Worm (Caenorhabditis elegans): ENCODE data around the gene wrt-4.

The wrt-4 gene

DNA sequence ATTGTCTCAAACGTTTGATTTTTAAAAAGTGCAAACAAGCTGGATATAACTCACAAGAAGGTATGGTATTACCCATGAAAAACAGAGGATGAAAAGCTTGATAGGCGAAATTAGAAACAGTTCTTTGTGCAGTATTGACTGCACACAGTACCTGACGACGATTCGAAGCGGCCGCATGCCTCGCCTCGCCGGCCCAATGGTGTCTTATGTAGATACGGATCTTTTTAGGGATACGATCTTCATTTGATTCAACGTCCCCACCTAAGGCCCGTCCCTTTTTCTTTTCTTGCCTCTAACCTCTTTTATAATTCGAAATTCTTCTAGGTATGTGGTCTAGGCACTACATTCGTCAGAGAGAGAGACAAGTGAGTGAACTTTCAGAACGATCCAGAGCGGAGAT is 9.1 kb upstream of the wrt-4 start, which contains the start of gene bus-17:
Gene bus-17 (minus strand): TSS at position 208 of the 400 bp plus-strand sequence.
- TF ChIP-seq ceh-82 (tag; optimal IDR thresholded peaks at IDR 0.05) (no peak), elt-3 (tag; optimal IDR thresholded peaks at IDR 0.05) (no peak), unc-39 (tag; optimal IDR thresholded peaks at IDR 0.05) (no peak), fkh-10 (GFP tag; optimal IDR thresholded peaks at IDR 0.05) (no peak), ztf-11 (tag; optimal IDR thresholded peaks at IDR 0.05) (no peak)

DNA sequence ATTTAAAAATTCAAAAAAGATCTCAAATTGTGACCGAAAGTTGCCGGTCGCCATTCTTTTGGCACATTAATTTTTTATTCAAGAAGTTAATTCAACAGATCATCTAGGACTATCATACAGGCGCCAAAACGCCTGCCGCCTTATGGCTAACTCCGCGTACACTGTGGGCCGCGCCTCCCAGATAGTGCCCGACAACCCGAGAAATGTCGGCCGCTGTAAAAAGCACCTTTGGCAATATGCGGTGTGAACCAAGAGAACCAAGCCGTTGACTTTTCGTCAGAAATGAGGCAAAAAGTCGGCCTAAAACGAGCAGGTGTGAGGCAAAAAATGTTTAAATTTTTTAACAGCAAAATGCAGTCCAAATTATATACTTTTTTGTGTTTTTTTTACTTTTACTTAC is 2.2 kb upstream of the wrt-4 start:
- TF ChIP-seq unc-39 (tag; optimal IDR thresholded peaks at IDR 0.05) (no peak), nfya-1 (tag; optimal IDR thresholded peaks at IDR 0.05; ENCODE audit: insufficient read depth) (no peak), zag-1 (tag; optimal IDR thresholded peaks at IDR 0.05) (no peak)

DNA sequence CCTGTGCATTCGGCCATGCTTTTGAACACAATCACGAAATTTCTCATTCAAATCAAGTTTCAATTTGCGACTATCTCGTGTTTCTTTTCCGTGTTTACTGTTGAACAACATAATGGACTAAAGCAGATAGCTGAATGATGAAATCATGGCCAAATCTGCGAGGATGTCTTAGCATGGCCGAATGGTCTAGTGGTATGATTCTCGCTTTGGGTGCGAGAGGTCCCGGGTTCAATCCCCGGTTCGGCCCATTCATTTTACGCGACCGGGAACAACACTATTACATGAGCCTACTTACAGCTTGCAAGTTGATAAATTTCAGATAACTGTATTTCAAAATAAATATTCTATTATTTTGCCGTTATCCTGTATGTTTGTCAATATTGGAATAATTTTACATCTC is 5.8 kb downstream of the wrt-4 start:
- TF ChIP-seq nhr-43 (tag; optimal IDR thresholded peaks at IDR 0.05; ENCODE audit: poor library complexity, severe bottlenecking) (peak; percentile 19), nhr-28 (tag; optimal IDR thresholded peaks at IDR 0.05) (no peak)

DNA sequence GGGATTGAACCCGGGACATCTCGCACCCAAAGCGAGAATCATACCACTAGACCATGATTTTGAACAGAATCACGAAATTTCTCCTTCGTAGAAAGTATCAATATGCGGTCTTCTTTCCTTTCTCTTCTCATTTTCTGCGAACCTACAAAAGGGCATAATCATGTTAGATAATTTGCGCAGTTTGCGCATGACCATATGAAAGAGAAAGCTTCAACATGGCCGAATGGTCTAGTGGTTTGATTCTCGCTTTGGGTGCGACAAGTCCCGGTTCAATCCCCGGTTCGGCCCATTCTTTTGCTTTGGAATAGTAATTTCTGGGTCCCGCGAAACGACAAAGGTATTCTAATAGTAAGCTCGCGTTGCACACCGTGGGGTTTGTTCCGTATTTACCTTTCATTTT is 9.3 kb downstream of the wrt-4 start:
- TF ChIP-seq mml-1 (tag; optimal IDR thresholded peaks at IDR 0.05) (no peak), pha-4 (tag; optimal IDR thresholded peaks at IDR 0.05) (no peak), nfya-1 (tag; optimal IDR thresholded peaks at IDR 0.05; ENCODE audit: insufficient read depth) (no peak), hmg-11 (tag; optimal IDR thresholded peaks at IDR 0.05) (no peak), nhr-77 (tag; optimal IDR thresholded peaks at IDR 0.05) (no peak), nhr-25 (tag; optimal IDR thresholded peaks at IDR 0.05) (peak; percentile 39), daf-12 (tag; optimal IDR thresholded peaks at IDR 0.05) (no peak), elt-2 (tag; optimal IDR thresholded peaks at IDR 0.05) (no peak), nhr-43 (tag; optimal IDR thresholded peaks at IDR 0.05; ENCODE audit: poor library complexity, severe bottlenecking) (peak; percentile 51), lin-15B (tag; optimal IDR thresholded peaks at IDR 0.05) (peak; percentile 16), nhr-237 (tag; optimal IDR thresholded peaks at IDR 0.05) (no peak), aly-2 (tag; optimal IDR thresholded peaks at IDR 0.05) (no peak), unc-62 (GFP tag; optimal IDR thresholded peaks at IDR 0.05) (no peak), nhr-67 (tag; optimal IDR thresholded peaks at IDR 0.05) (no peak)

DNA sequence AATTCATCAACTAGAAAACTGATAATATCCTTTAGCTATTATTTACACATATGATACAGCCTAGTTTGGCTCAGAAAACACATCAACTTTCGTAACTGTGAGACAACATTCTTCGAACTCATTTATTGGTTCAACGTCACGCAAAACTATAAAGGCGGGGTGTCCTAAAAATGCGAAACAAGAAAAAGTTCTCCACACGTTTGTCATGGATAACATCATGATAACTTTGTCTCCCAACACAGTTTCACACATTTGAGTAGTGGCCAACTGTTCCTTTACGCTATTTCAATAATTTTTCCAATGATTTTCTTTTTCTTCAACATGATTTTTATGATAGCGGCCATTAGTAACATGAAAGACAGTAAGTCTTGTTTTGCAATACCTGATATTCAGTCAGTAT is 10.4 kb downstream of the wrt-4 start, which contains the start of gene srxa-9:
Gene srxa-9 (plus strand): TSS at position 301 of the 400 bp plus-strand sequence.
- TF ChIP-seq nhr-11 (tag; optimal IDR thresholded peaks at IDR 0.05): no peak
- no peak for TF ChIP-seq ztf-4 (tag; optimal IDR thresholded peaks at IDR 0.05)
- no peak for TF ChIP-seq nfya-1 (tag; optimal IDR thresholded peaks at IDR 0.05; ENCODE audit: insufficient read depth)
- TF ChIP-seq unc-39 (tag; optimal IDR thresholded peaks at IDR 0.05): no peak
- TF ChIP-seq lin-15B (tag; optimal IDR thresholded peaks at IDR 0.05): no peak

DNA sequence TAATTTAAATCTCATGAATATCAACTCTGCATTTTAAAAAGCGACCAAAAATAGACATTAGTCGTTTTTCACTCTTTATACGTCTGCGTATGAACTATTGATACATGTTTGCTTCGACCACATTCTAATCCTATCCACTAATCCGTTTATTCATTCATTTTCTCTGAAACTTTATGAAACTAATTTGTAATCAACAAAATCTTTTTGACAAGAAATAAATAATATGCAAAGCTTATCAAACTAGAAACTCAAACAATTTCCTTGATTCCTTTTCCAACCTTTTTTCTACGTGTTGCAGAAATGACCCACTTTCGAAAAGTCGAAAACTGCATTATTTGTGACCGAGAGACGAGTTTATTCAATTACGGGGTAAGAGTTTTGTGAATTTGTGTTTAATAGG is 14.8 kb downstream of the wrt-4 start, which contains the start of gene nhr-255:
Gene nhr-255 (plus strand): TSS at position 301 of the 400 bp plus-strand sequence.
- TF ChIP-seq hmg-11 (tag; optimal IDR thresholded peaks at IDR 0.05) (no peak), snpc-4 (tag; optimal IDR thresholded peaks at IDR 0.05) (no peak), nhr-11 (tag; optimal IDR thresholded peaks at IDR 0.05) (no peak), nhr-67 (tag; optimal IDR thresholded peaks at IDR 0.05) (no peak), pha-4 (tag; optimal IDR thresholded peaks at IDR 0.05) (no peak), mdl-1 (tag; optimal IDR thresholded peaks at IDR 0.05) (no peak), ceh-28 (tag; optimal IDR thresholded peaks at IDR 0.05) (no peak), nfya-1 (tag; optimal IDR thresholded peaks at IDR 0.05; ENCODE audit: insufficient read depth) (no peak), R02D3.7 (tag; optimal IDR thresholded peaks at IDR 0.05) (no peak), ceh-9 (tag; optimal IDR thresholded peaks at IDR 0.05) (no peak), ZK546.5 (tag; optimal IDR thresholded peaks at IDR 0.05) (no peak), nhr-237 (tag; optimal IDR thresholded peaks at IDR 0.05) (no peak), ztf-4 (tag; optimal IDR thresholded peaks at IDR 0.05) (no peak), elt-1 (tag; optimal IDR thresholded peaks at IDR 0.05) (no peak), fkh-10 (GFP tag; optimal IDR thresholded peaks at IDR 0.05) (no peak)

DNA sequence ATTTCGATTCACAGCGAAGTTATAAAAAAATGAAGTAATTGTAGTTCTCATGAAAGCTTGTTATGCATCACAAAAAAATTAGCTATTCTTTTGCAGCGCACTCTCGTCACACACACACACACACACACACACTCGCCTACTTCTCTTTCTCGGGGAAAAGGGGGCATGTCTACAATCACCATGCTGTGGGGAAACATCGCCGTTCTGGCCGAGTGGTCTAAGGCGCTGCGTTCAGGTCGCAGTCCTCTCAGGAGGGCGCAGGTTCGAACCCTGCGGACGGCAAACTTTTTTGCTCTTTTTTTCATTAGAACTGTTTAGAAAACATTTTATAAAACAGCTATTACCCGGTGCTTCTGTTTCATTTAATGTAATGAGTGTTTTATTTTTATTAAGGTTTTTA is 15.2 kb downstream of the wrt-4 start:
- TF ChIP-seq nfya-1 (tag; optimal IDR thresholded peaks at IDR 0.05; ENCODE audit: insufficient read depth) (peak; percentile 45), egl-27 (tag; optimal IDR thresholded peaks at IDR 0.05) (no peak), jun-1 (tag; optimal IDR thresholded peaks at IDR 0.05) (peak; percentile 40), elt-3 (tag; optimal IDR thresholded peaks at IDR 0.05) (no peak), elt-2 (tag; optimal IDR thresholded peaks at IDR 0.05) (peak; percentile 48), unc-62 (GFP tag; optimal IDR thresholded peaks at IDR 0.05) (no peak), ceh-9 (tag; optimal IDR thresholded peaks at IDR 0.05) (no peak), ztf-4 (tag; optimal IDR thresholded peaks at IDR 0.05) (no peak), sea-2 (GFP tag; optimal IDR thresholded peaks at IDR 0.05) (no peak), nhr-43 (tag; optimal IDR thresholded peaks at IDR 0.05; ENCODE audit: poor library complexity, severe bottlenecking) (peak; percentile 46), fkh-2 (tag; optimal IDR thresholded peaks at IDR 0.05) (no peak), skn-1 (tag; optimal IDR thresholded peaks at IDR 0.05) (peak; percentile 20), hmg-11 (tag; optimal IDR thresholded peaks at IDR 0.05) (peak; percentile 94), lin-39 (tag; optimal IDR thresholded peaks at IDR 0.05) (peak; percentile 55), nhr-12 (tag; optimal IDR thresholded peaks at IDR 0.05) (no peak), eor-1 (tag; optimal IDR thresholded peaks at IDR 0.05) (no peak), ceh-28 (tag; optimal IDR thresholded peaks at IDR 0.05) (peak; percentile 30), nhr-67 (tag; optimal IDR thresholded peaks at IDR 0.05) (no peak), tbx-2 (tag; optimal IDR thresholded peaks at IDR 0.05) (peak; percentile 44), nhr-77 (tag; optimal IDR thresholded peaks at IDR 0.05) (no peak), unc-39 (tag; optimal IDR thresholded peaks at IDR 0.05) (no peak), lin-15B (tag; optimal IDR thresholded peaks at IDR 0.05) (peak; percentile 93)

All from whole organism, L3 larva.